Fruit fly (Drosophila melanogaster) whole organism, embryonic: ENCODE results near the gene gig.

Source experiments
- BtbVII ChIP-seq: fragments of 200-800 bp; sonication (Bioruptor generic); optimal IDR thresholded peaks from 3 replicates; lab custom pipeline; 2017; ENCODE audit warnings: missing biosample characterization, mild to moderate bottlenecking, missing genetic modification characterization
- CG14014 ChIP-seq: fragments of 200-800 bp; sonication (Bioruptor generic); IDR thresholded peaks from 2 replicates; pipeline ENCODE4 v1.3.6; 2022; ENCODE audit warnings: missing biosample characterization, missing genetic modification characterization
- CG8765 ChIP-seq: fragments of 200-800 bp; sonication (Bioruptor generic); IDR thresholded peaks from 2 replicates; pipeline ENCODE4 v1.3.6; 2022; ENCODE audit warnings: missing biosample characterization, missing genetic modification characterization
- Fer1 ChIP-seq: fragments of 200-800 bp; sonication (Bioruptor generic); optimal IDR thresholded peaks from 2 replicates; lab custom pipeline; 2017; ENCODE audit warnings: missing biosample characterization, mild to moderate bottlenecking, missing genetic modification characterization
- gfzf ChIP-seq: fragments of 200-800 bp; sonication (Bioruptor generic); optimal IDR thresholded peaks from 2 replicates; lab custom pipeline; 2016; ENCODE audit warnings: missing biosample characterization, mild to moderate bottlenecking, missing genetic modification characterization, moderate library complexity
- lab ChIP-seq: fragments of 200-800 bp; sonication (Bioruptor generic); optimal IDR thresholded peaks from 3 replicates; lab custom pipeline; 2017; ENCODE audit warnings: missing biosample characterization, missing genetic modification characterization, mild to moderate bottlenecking, moderate library complexity, missing genetic modification reagents

The gig gene

DNA sequence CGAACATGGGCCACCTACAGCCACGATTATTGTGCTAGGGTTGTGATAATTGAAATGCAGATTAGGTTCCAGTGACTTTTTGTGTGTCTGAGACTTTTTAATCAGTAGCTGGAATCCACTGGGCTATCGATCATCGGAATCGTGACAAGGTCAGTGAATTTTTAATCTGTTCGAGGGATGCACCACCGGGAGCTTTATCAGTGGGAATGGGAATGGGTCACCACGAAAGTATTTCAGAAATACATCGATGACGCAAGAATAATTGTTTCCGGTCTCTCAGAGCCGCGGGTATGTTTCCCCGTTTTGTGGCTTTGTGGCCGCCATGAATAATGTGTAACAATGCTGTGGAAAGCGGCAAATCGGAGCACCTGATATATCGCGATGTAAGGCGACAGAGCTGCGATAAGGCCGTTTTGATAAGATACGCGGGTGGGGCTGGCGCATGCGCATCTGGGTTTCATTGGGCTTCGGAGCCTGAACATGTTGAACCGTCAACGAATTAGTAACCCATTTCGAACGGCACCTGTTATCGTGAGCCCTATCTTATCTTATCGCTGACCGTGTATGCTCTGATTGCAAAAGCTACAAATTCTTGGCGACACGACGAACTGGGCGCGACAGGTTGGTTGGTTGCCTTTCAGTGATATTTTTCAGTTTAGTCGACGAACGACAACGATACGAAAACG is 59.0 kb downstream of the gig start, which contains the start of gene Ssk (continued):
- TF ChIP-seq Fer1 (GFP tag; lab: Kevin White, UChicago) = peak; percentile 43
- no peak for TF ChIP-seq gfzf
- TF ChIP-seq CG14014 (GFP tag; lab: Robert Waterston, UW) = 0 out of 2 replicates have a peak, but pooled peaks have one; percentile 39
- peak; percentile 35; the same call in 1 of the 2 replicates for TF ChIP-seq CG8765 (GFP tag; lab: Robert Waterston, UW)
- peak; percentile 49 for TF ChIP-seq BtbVII (GFP tag; lab: Kevin White, UChicago)
- TF ChIP-seq lab (GFP tag; lab: Kevin White, UChicago) = peak; percentile 52
